Worm (Caenorhabditis elegans) whole organism, dauer: ENCODE measurements around the gene dhs-16.

ENCODE experiments used
- unc-62 ChIP-seq: sonication (generic microtip); optimal IDR thresholded peaks from 2 replicates; lab custom pipeline; 2017; ENCODE audit warnings: missing biosample characterization, missing genetic modification reagents, missing genetic modification characterization

Gene dhs-16

ce11 chrV:5984244-5984643 is 699 bp downstream of the dhs-16 start:
- TF ChIP-seq unc-62 (GFP tag; lab: Kevin White, UChicago): no peak

ce11 chrV:5986755-5987154 is 3.2 kb downstream of the dhs-16 start, which contains the start of gene C10F3.7:
Gene C10F3.7 (minus strand): TSS chrV:5986855.
- no peak for TF ChIP-seq unc-62 (GFP tag; lab: Kevin White, UChicago)

- no peak for TF ChIP-seq unc-62 (GFP tag; lab: Kevin White, UChicago)
Measured at ce11 chrV:5990383-5990782, 6.8 kb downstream of the dhs-16 start, which contains the start of gene fut-8. Gene fut-8 (minus strand): TSS chrV:5990483.

ce11 chrV:5991490-5992069 is 8.0 kb downstream of the dhs-16 start:
- TF ChIP-seq unc-62 (GFP tag; lab: Kevin White, UChicago): no peak

- TF ChIP-seq unc-62 (GFP tag; lab: Kevin White, UChicago): no peak
Measured at ce11 chrV:5995598-5995997, 12.1 kb downstream of the dhs-16 start.

- no peak for TF ChIP-seq unc-62 (GFP tag; lab: Kevin White, UChicago)
Measured at ce11 chrV:5996114-5996513, 12.6 kb downstream of the dhs-16 start, which contains the start of gene cpg-4. Gene cpg-4 (plus strand): TSS chrV:5996416.

- no peak for TF ChIP-seq unc-62 (GFP tag; lab: Kevin White, UChicago)
Measured at ce11 chrV:6000368-6000802, 16.8 kb downstream of the dhs-16 start.

ce11 chrV:6003301-6003700 is 19.8 kb downstream of the dhs-16 start, which contains the start of gene fos-1:
Gene fos-1 (plus strand): TSS chrV:6003601.
- no peak for TF ChIP-seq unc-62 (GFP tag; lab: Kevin White, UChicago)

ce11 chrV:6007927-6008326 is 24.4 kb downstream of the dhs-16 start:
- no peak for TF ChIP-seq unc-62 (GFP tag; lab: Kevin White, UChicago)

ce11 chrV:6010642-6011041 is 27.1 kb downstream of the dhs-16 start:
- no peak for TF ChIP-seq unc-62 (GFP tag; lab: Kevin White, UChicago)

ce11 chrV:6012401-6012800 is 28.9 kb downstream of the dhs-16 start:
- no peak for TF ChIP-seq unc-62 (GFP tag; lab: Kevin White, UChicago)

ce11 chrV:6015546-6016089 is 32.1 kb downstream of the dhs-16 start:
- no peak for TF ChIP-seq unc-62 (GFP tag; lab: Kevin White, UChicago)

ce11 chrV:6016097-6016496 is 32.6 kb downstream of the dhs-16 start:
- TF ChIP-seq unc-62 (GFP tag; lab: Kevin White, UChicago): no peak

- no peak for TF ChIP-seq unc-62 (GFP tag; lab: Kevin White, UChicago)
Measured at ce11 chrV:6017630-6018029, 34.1 kb downstream of the dhs-16 start, which contains the start of the genes rpt-2 and aps-1. Gene rpt-2 (minus strand): TSS chrV:6017669. Gene aps-1 (plus strand): TSS chrV:6017970.

ce11 chrV:6018944-6019450 is 35.5 kb downstream of the dhs-16 start, which contains the start of gene picc-1:
Gene picc-1 (plus strand): TSS chrV:6018994.
- TF ChIP-seq unc-62 (GFP tag; lab: Kevin White, UChicago): no peak

ce11 chrV:6022076-6022475 is 38.5 kb downstream of the dhs-16 start:
- TF ChIP-seq unc-62 (GFP tag; lab: Kevin White, UChicago): no peak

- no peak for TF ChIP-seq unc-62 (GFP tag; lab: Kevin White, UChicago)
Measured at ce11 chrV:6030559-6030975, 47.0 kb downstream of the dhs-16 start.
